Worm (Caenorhabditis elegans): ENCODE results near the gene B0035.3.

DNA sequence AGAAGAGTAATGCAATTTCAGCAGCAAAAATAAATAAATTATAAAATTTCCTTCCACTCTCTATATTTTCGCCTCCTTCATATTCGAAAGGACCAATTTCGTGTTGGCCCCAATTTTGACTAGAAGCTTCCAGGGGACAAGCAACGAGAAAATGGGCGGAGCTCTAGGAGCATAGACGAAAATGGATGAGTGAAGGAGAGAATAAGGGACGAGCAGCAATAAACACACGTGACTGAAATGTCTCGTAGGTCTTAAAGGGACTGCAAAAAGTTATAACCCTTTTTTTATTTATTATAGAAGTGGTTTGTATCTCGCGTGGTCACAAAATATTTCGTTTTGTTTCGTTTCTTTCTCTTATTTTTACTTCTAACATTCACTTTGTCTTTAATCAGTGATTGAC lies 34.9 kb upstream of the B0035.3 start:
- TF ChIP-seq ceh-13 (GFP tag; optimal IDR thresholded peaks at IDR 0.05) (no peak), ama-1 (optimal IDR thresholded peaks at IDR 0.05) (no peak)

Data from whole organism, early embryonic.